Worm (Caenorhabditis elegans) whole organism, L2 larva: Measurements from ENCODE around the gene unc-16.
A peak's percentile ranks its signal among the peaks of the same experiment; 100 is the strongest.

Source experiments
- C34F6.9 ChIP-seq: fragments of 150-350 bp; optimal IDR thresholded peaks from 2 replicates; lab custom pipeline; 2014; ENCODE audit warnings: missing biosample characterization, missing genetic modification characterization
- F13H6.1 ChIP-seq: sonication (generic microtip); optimal IDR thresholded peaks from 2 replicates; lab custom pipeline; 2016; ENCODE audit warnings: missing genetic modification characterization, missing compliant biosample characterization
- R02D3.7 ChIP-seq: fragments of 150-350 bp; optimal IDR thresholded peaks from 2 replicates; lab custom pipeline; 2014; ENCODE audit warnings: missing biosample characterization, missing genetic modification characterization
- Y55F3AM.14 ChIP-seq: fragments of 200-800 bp; sonication (Bioruptor generic); optimal IDR thresholded peaks from 2 replicates; lab custom pipeline; 2018; ENCODE audit warnings: mild to moderate bottlenecking, missing genetic modification characterization, missing compliant biosample characterization
- ZK546.5 ChIP-seq: sonication (generic microtip); optimal IDR thresholded peaks from 2 replicates; lab custom pipeline; 2017; ENCODE audit warnings: missing biosample characterization, missing genetic modification characterization
- alr-1 ChIP-seq: fragments of 150-350 bp; optimal IDR thresholded peaks from 2 replicates; lab custom pipeline; 2014; ENCODE audit warnings: missing biosample characterization, missing genetic modification characterization
- aly-2 ChIP-seq: fragments of 150-350 bp; optimal IDR thresholded peaks from 2 replicates; lab custom pipeline; 2014; ENCODE audit warnings: missing biosample characterization, missing genetic modification characterization
- ama-1 ChIP-seq: fragments of 150-350 bp; optimal IDR thresholded peaks from 2 replicates; lab custom pipeline; 2018; ENCODE audit warnings: inconsistent platforms
- blmp-1 ChIP-seq: sonication (generic microtip); optimal IDR thresholded peaks from 2 replicates; lab custom pipeline; 2017; ENCODE audit warnings: missing genetic modification characterization, mild to moderate bottlenecking, missing compliant biosample characterization, antibody characterized with exemption, moderate library complexity; ENCODE audit not compliant: insufficient read depth
- ceh-16 ChIP-seq: fragments of 150-350 bp; optimal IDR thresholded peaks from 2 replicates; lab custom pipeline; 2014; ENCODE audit warnings: missing biosample characterization, missing genetic modification characterization
- ceh-82 ChIP-seq: fragments of 150-350 bp; optimal IDR thresholded peaks from 2 replicates; lab custom pipeline; 2014; ENCODE audit warnings: missing biosample characterization, missing genetic modification characterization
- crh-2 ChIP-seq: sonication (generic microtip); optimal IDR thresholded peaks from 2 replicates; lab custom pipeline; 2017; ENCODE audit warnings: missing biosample characterization, missing genetic modification characterization
- dmd-4 ChIP-seq: sonication (generic microtip); optimal IDR thresholded peaks from 2 replicates; lab custom pipeline; 2017; ENCODE audit warnings: missing biosample characterization, missing genetic modification characterization
- egl-27 ChIP-seq: sonication (generic microtip); optimal IDR thresholded peaks from 3 replicates; lab custom pipeline; 2017; ENCODE audit warnings: missing biosample characterization, missing genetic modification reagents, missing genetic modification characterization
- elt-1 ChIP-seq: fragments of 150-350 bp; optimal IDR thresholded peaks from 2 replicates; lab custom pipeline; 2014; ENCODE audit warnings: missing biosample characterization, missing genetic modification characterization
- elt-3 ChIP-seq: sonication (generic microtip); optimal IDR thresholded peaks from 2 replicates; lab custom pipeline; 2017; ENCODE audit warnings: missing biosample characterization, missing genetic modification characterization
- fos-1 ChIP-seq: fragments of 150-350 bp; optimal IDR thresholded peaks from 2 replicates; lab custom pipeline; 2014; ENCODE audit warnings: missing biosample characterization, missing genetic modification characterization
- gmeb-1 ChIP-seq: fragments of 150-350 bp; optimal IDR thresholded peaks from 2 replicates; lab custom pipeline; 2014; ENCODE audit warnings: missing biosample characterization, missing genetic modification characterization
- lin-11 ChIP-seq: fragments of 150-350 bp; sonication (generic microtip); optimal IDR thresholded peaks from 2 replicates; lab custom pipeline; 2014; ENCODE audit warnings: missing biosample characterization, missing genetic modification characterization, inconsistent platforms, mixed read lengths
- lin-13 ChIP-seq: fragments of 150-350 bp; optimal IDR thresholded peaks from 2 replicates; lab custom pipeline; 2014; ENCODE audit warnings: missing biosample characterization, missing genetic modification reagents, missing genetic modification characterization
- lin-39 ChIP-seq: fragments of 150-350 bp; optimal IDR thresholded peaks from 2 replicates; lab custom pipeline; 2014; ENCODE audit warnings: missing biosample characterization, missing genetic modification reagents, missing genetic modification characterization
- lsy-2 ChIP-seq, 2 experiments: fragments of 150-350 bp in 1 of 2; sonication (generic microtip) in 1 of 2; optimal IDR thresholded peaks; 2 replicates each; lab custom pipeline; 2014 to 2017; ENCODE audit warnings: missing biosample characterization in 2 of 2, missing genetic modification characterization in 2 of 2
- mab-5 ChIP-seq: fragments of 150-350 bp; optimal IDR thresholded peaks from 2 replicates; lab custom pipeline; 2014; ENCODE audit warnings: missing biosample characterization, missing genetic modification characterization
- mbf-1 ChIP-seq: sonication (generic microtip); optimal IDR thresholded peaks from 2 replicates; lab custom pipeline; 2017; ENCODE audit warnings: missing biosample characterization, missing genetic modification characterization
- mdl-1 ChIP-seq, 2 experiments: fragments of 150-350 bp in 1 of 2; sonication (generic microtip) in 1 of 2; optimal IDR thresholded peaks; 2 replicates each; lab custom pipeline; 2017; ENCODE audit warnings: missing biosample characterization in 2 of 2, missing genetic modification characterization in 2 of 2
- nhr-10 ChIP-seq: sonication (generic microtip); optimal IDR thresholded peaks from 2 replicates; lab custom pipeline; 2017; ENCODE audit warnings: missing biosample characterization, missing genetic modification characterization
- nhr-11 ChIP-seq: fragments of 150-350 bp; optimal IDR thresholded peaks from 2 replicates; lab custom pipeline; 2014; ENCODE audit warnings: missing biosample characterization, missing genetic modification characterization
- nhr-12 ChIP-seq: fragments of 150-350 bp; optimal IDR thresholded peaks from 2 replicates; lab custom pipeline; 2014; ENCODE audit warnings: missing biosample characterization, missing genetic modification characterization
- nhr-129 ChIP-seq: fragments of 150-350 bp; optimal IDR thresholded peaks from 2 replicates; lab custom pipeline; 2014; ENCODE audit warnings: missing biosample characterization, missing genetic modification characterization
- nhr-21 ChIP-seq: fragments of 150-350 bp; optimal IDR thresholded peaks from 2 replicates; lab custom pipeline; 2014; ENCODE audit warnings: missing biosample characterization, missing genetic modification characterization
- nhr-23 ChIP-seq: fragments of 150-350 bp; optimal IDR thresholded peaks from 2 replicates; lab custom pipeline; 2014; ENCODE audit warnings: missing biosample characterization, missing genetic modification reagents, missing genetic modification characterization
- nhr-237 ChIP-seq: fragments of 150-350 bp; optimal IDR thresholded peaks from 2 replicates; lab custom pipeline; 2014; ENCODE audit warnings: missing biosample characterization, missing genetic modification characterization
- nhr-25 ChIP-seq: fragments of 150-350 bp; sonication (generic microtip); optimal IDR thresholded peaks from 3 replicates; lab custom pipeline; 2014; ENCODE audit warnings: missing biosample characterization, missing genetic modification characterization
- nhr-6 ChIP-seq: fragments of 150-350 bp; optimal IDR thresholded peaks from 2 replicates; lab custom pipeline; 2014; ENCODE audit warnings: missing biosample characterization, missing genetic modification characterization
- nhr-77 ChIP-seq: fragments of 150-350 bp; optimal IDR thresholded peaks from 2 replicates; lab custom pipeline; 2014; ENCODE audit warnings: missing biosample characterization, missing genetic modification characterization
- peb-1 ChIP-seq: fragments of 150-350 bp; optimal IDR thresholded peaks from 2 replicates; lab custom pipeline; 2014; ENCODE audit warnings: missing biosample characterization, missing genetic modification characterization
- sem-4 ChIP-seq: fragments of 150-350 bp; optimal IDR thresholded peaks from 2 replicates; lab custom pipeline; 2014; ENCODE audit warnings: missing biosample characterization, missing genetic modification reagents, missing genetic modification characterization
- skn-1 ChIP-seq: sonication (generic microtip); optimal IDR thresholded peaks from 2 replicates; lab custom pipeline; 2017; ENCODE audit warnings: missing biosample characterization, missing genetic modification characterization
- sma-3 ChIP-seq: sonication (generic microtip); optimal IDR thresholded peaks from 2 replicates; lab custom pipeline; 2016; ENCODE audit warnings: missing genetic modification reagents, missing genetic modification characterization, missing compliant biosample characterization
- sma-9 ChIP-seq, 2 experiments: fragments of 150-350 bp in 1 of 2; sonication (generic microtip) in 1 of 2; optimal IDR thresholded peaks; 2 replicates each; lab custom pipeline; 2014 to 2016; ENCODE audit warnings: missing genetic modification characterization in 2 of 2, mild to moderate bottlenecking in 1 of 2, missing biosample characterization in 1 of 2, missing compliant biosample characterization in 1 of 2, missing genetic modification reagents in 1 of 2, moderate library complexity in 1 of 2
- snpc-4 ChIP-seq: fragments of 150-350 bp; optimal IDR thresholded peaks from 2 replicates; lab custom pipeline; 2014; ENCODE audit warnings: missing biosample characterization, missing genetic modification characterization
- unc-39 ChIP-seq: fragments of 150-350 bp; optimal IDR thresholded peaks from 2 replicates; lab custom pipeline; 2014; ENCODE audit warnings: missing biosample characterization, missing genetic modification characterization
- unc-55 ChIP-seq: fragments of 150-350 bp; sonication (generic microtip); optimal IDR thresholded peaks from 3 replicates; lab custom pipeline; 2014; ENCODE audit warnings: missing biosample characterization, missing genetic modification reagents, missing genetic modification characterization
- unc-62 ChIP-seq: fragments of 150-350 bp; optimal IDR thresholded peaks from 2 replicates; lab custom pipeline; 2014; ENCODE audit warnings: missing biosample characterization, missing genetic modification reagents, missing genetic modification characterization
- zag-1 ChIP-seq: fragments of 150-350 bp; optimal IDR thresholded peaks from 2 replicates; lab custom pipeline; 2014; ENCODE audit warnings: missing biosample characterization, missing genetic modification characterization
- ztf-1 ChIP-seq: fragments of 200-800 bp; sonication (Bioruptor generic); conservative IDR thresholded peaks from 2 replicates; pipeline ENCODE4 v1.3.6; 2022; ENCODE audit warnings: missing genetic modification characterization, missing compliant biosample characterization
- ztf-11 ChIP-seq: sonication (generic microtip); optimal IDR thresholded peaks from 2 replicates; lab custom pipeline; 2017; ENCODE audit warnings: missing biosample characterization, missing genetic modification characterization
- ztf-4 ChIP-seq: fragments of 150-350 bp; optimal IDR thresholded peaks from 2 replicates; lab custom pipeline; 2014; ENCODE audit warnings: missing biosample characterization, missing genetic modification characterization

The unc-16 gene

DNA sequence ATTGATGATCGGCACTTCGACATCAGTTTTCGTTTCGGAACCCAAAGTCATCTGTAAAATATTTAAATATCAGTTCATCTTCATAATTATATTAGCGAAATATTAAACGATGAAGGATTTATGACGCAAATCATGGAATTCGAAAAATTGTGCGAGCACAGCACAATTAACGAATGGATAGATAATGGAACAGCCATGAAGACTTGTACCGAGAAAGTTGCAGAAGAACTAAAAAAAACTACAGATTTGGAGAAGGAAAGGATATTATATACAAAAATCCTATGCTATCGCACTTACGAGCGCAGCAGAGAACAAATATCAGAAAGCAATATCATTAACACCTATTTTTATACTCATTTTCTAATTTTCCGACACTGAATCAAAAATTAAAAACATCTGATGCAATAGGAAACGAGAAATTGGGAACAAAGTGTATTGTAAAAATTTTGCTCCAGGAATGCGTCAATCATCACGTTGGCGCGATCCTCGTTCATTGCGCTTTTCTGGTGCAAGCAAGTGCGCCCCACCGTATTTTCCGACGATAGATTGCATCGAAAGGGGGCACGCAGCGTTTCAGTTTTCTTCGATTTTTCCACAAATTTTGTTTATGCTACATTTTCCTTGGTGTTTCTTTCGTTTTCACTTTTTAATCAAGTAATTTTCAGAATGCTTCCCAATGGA lies 24.5 kb upstream of the unc-16 start, which contains the start of the genes clu-1 and prp-40:
Gene clu-1, minus strand, starts transcription at position 51 of the 681 bp plus-strand sequence.
Gene prp-40, plus strand, starts transcription at position 666 of the 681 bp plus-strand sequence.
- TF ChIP-seq peb-1 (tag; lab: Kevin White, UChicago) (no peak), lin-39 (tag; lab: Kevin White, UChicago) (no peak), C34F6.9 (tag; lab: Kevin White, UChicago) (peak; percentile 98), ztf-4 (tag; lab: Kevin White, UChicago) (peak; percentile 50), sem-4 (tag; lab: Kevin White, UChicago) (peak; percentile 67), Y55F3AM.14 (GFP tag; lab: Kevin White, UChicago) (no peak), elt-1 (tag; lab: Kevin White, UChicago) (no peak), fos-1 (tag; lab: Kevin White, UChicago) (peak; percentile 73), lin-11 (tag; lab: Kevin White, UChicago) (peak; percentile 85), ceh-16 (tag; lab: Kevin White, UChicago) (peak; percentile 60), skn-1 (tag; lab: Kevin White, UChicago) (no peak), unc-39 (tag; lab: Kevin White, UChicago) (no peak), zag-1 (tag; lab: Kevin White, UChicago) (peak; percentile 81), egl-27 (tag; lab: Kevin White, UChicago) (no peak), unc-62 (GFP tag; lab: Kevin White, UChicago) (no peak), mdl-1 (tag; optimal IDR thresholded peaks at IDR 0.05; lab: Kevin White, UChicago) (peak in 1 of 2 experiments; percentile 46), blmp-1 (tag; lab: Kevin White, UChicago) (peak; percentile 36), snpc-4 (tag; lab: Kevin White, UChicago) (peak; percentile 48), mbf-1 (tag; lab: Kevin White, UChicago) (no peak), sma-9 (GFP tag; optimal IDR thresholded peaks at IDR 0.05; lab: Kevin White, UChicago) (peak; percentile 84), sma-9 (tag; optimal IDR thresholded peaks at IDR 0.05; lab: Kevin White, UChicago) (no peak), dmd-4 (tag; lab: Kevin White, UChicago) (no peak), sma-3 (GFP tag; lab: Kevin White, UChicago) (peak; percentile 89), lsy-2 (tag; optimal IDR thresholded peaks at IDR 0.05; lab: Kevin White, UChicago) (peak; percentile 86 to 95), nhr-237 (tag; lab: Kevin White, UChicago) (no peak), nhr-25 (peak; percentile 90), ZK546.5 (tag; lab: Kevin White, UChicago) (peak; percentile 33), ztf-11 (tag; lab: Kevin White, UChicago) (no peak), nhr-77 (no peak), aly-2 (tag; lab: Kevin White, UChicago) (no peak), nhr-129 (tag; lab: Kevin White, UChicago) (peak; percentile 96), unc-55 (GFP tag; lab: Kevin White, UChicago) (peak; percentile 94), ztf-1 (GFP tag; lab: Robert Waterston, UW) (no peak), F13H6.1 (peak; percentile 91), ceh-82 (tag; lab: Kevin White, UChicago) (peak; percentile 12), nhr-12 (tag; lab: Kevin White, UChicago) (no peak), ama-1 (lab: Kevin White, UChicago) (peak; percentile 42), R02D3.7 (tag; lab: Kevin White, UChicago) (peak; percentile 15), elt-3 (tag; lab: Kevin White, UChicago) (no peak), alr-1 (no peak), nhr-10 (tag; lab: Kevin White, UChicago) (peak; percentile 73), nhr-11 (tag; lab: Kevin White, UChicago) (no peak), mab-5 (tag; lab: Kevin White, UChicago) (peak; percentile 89), crh-2 (tag; lab: Kevin White, UChicago) (peak; percentile 86), nhr-23 (tag; lab: Kevin White, UChicago) (no peak), nhr-21 (peak; percentile 84), nhr-6 (tag; lab: Kevin White, UChicago) (peak; percentile 72), gmeb-1 (peak; percentile 89), lin-13 (GFP tag; lab: Kevin White, UChicago) (peak; percentile 90)
